Worm (Caenorhabditis elegans): ENCODE data around the gene R11G10.4.

R11G10.4 gene

ce11 chrV:13497322-13497847 lies 9.0 kb upstream of the R11G10.4 start, which contains the start of the genes eea-1 and gut-2 (continued):
- TF ChIP-seq pag-3 (tag; optimal IDR thresholded peaks at IDR 0.05; ENCODE audit: borderline replicate concordance, insufficient read depth), result peak; percentile 32
- peak; percentile 59 for TF ChIP-seq ama-1 (optimal IDR thresholded peaks at IDR 0.05)
- peak; percentile 72 for TF ChIP-seq swsn-7 (tag; optimal IDR thresholded peaks at IDR 0.05)
- TF ChIP-seq lin-15B (tag; optimal IDR thresholded peaks at IDR 0.05), result peak; percentile 9
- TF ChIP-seq unc-130 (tag; optimal IDR thresholded peaks at IDR 0.05), result peak; percentile 54
- peak in 3 of 6 experiments; percentile 6 to 78 (median 42) for TF ChIP-seq elt-3 (tag; optimal IDR thresholded peaks at IDR 0.05)
- TF ChIP-seq skn-1 (tag; optimal IDR thresholded peaks at IDR 0.05), result peak; percentile 51
- no peak for TF ChIP-seq zip-4 (GFP tag; optimal IDR thresholded peaks at IDR 0.05)
- TF ChIP-seq dsc-1 (tag; optimal IDR thresholded peaks at IDR 0.05), result peak; percentile 44
- TF ChIP-seq nhr-12 (tag; optimal IDR thresholded peaks at IDR 0.05), result no peak
- TF ChIP-seq isw-1 (GFP tag; IDR thresholded peaks at IDR 0.05), result peak; percentile 22; the same call in 1 of the 2 replicates
- TF ChIP-seq nhr-77 (tag; optimal IDR thresholded peaks at IDR 0.05), result peak; percentile 51
- TF ChIP-seq blmp-1 (tag; optimal IDR thresholded peaks at IDR 0.05), result peak; percentile 85
- no peak for TF ChIP-seq unc-86 (tag; optimal IDR thresholded peaks at IDR 0.05)
- TF ChIP-seq jun-1 (tag; optimal IDR thresholded peaks at IDR 0.05), result no peak
- TF ChIP-seq lsy-2 (tag; optimal IDR thresholded peaks at IDR 0.05), result peak; percentile 80 to 81
- TF ChIP-seq dpl-1 (GFP tag; optimal IDR thresholded peaks at IDR 0.05), result peak; percentile 56 to 80 (median 73)
- TF ChIP-seq xbp-1 (tag; optimal IDR thresholded peaks at IDR 0.05), result peak; percentile 55
- TF ChIP-seq nhr-47 (tag; optimal IDR thresholded peaks at IDR 0.05), result peak; percentile 69
- TF ChIP-seq F16B12.6 (tag; optimal IDR thresholded peaks at IDR 0.05), result peak; percentile 37
- no peak for TF ChIP-seq sox-4 (tag; optimal IDR thresholded peaks at IDR 0.05)
- TF ChIP-seq C16A3.4 (tag; optimal IDR thresholded peaks at IDR 0.05), result peak; percentile 77
- TF ChIP-seq efl-1 (optimal IDR thresholded peaks at IDR 0.05), result peak; percentile 67 to 76
- TF ChIP-seq efl-1 (GFP tag; optimal IDR thresholded peaks at IDR 0.05 in 1 of 2), result peak; percentile 71 to 91
- no peak for TF ChIP-seq egl-27 (tag; optimal IDR thresholded peaks at IDR 0.05)
- TF ChIP-seq nhr-19 (GFP tag; conservative IDR thresholded peaks at IDR 0.05), result peak; percentile 60
- peak; percentile 66 for TF ChIP-seq nhr-90 (tag; optimal IDR thresholded peaks at IDR 0.05; ENCODE audit: poor library complexity)
- peak; percentile 37 to 59 (median 37) for TF ChIP-seq ceh-82 (tag; optimal IDR thresholded peaks at IDR 0.05)
- peak; percentile 88 for TF ChIP-seq snu-23 (GFP tag; optimal IDR thresholded peaks at IDR 0.05)
- TF ChIP-seq tbx-2 (tag; optimal IDR thresholded peaks at IDR 0.05), result peak; percentile 65
- peak; percentile 68 for TF ChIP-seq mep-1 (tag; optimal IDR thresholded peaks at IDR 0.05)
- no peak for TF ChIP-seq tlp-1 (tag; optimal IDR thresholded peaks at IDR 0.05)
- TF ChIP-seq nhr-20 (tag; optimal IDR thresholded peaks at IDR 0.05), result peak; percentile 82
- TF ChIP-seq snpc-4 (tag; optimal IDR thresholded peaks at IDR 0.05), result peak; percentile 45
- TF ChIP-seq fkh-10 (GFP tag; optimal IDR thresholded peaks at IDR 0.05), result no peak
- peak; percentile 37 for TF ChIP-seq irx-1 (tag; optimal IDR thresholded peaks at IDR 0.05)
- peak; percentile 43 for TF ChIP-seq fos-1 (tag; optimal IDR thresholded peaks at IDR 0.05)
- TF ChIP-seq mef-2 (tag; optimal IDR thresholded peaks at IDR 0.05), result no peak

ce11 chrV:13499227-13499626 lies 7.2 kb upstream of the R11G10.4 start:
- no peak for TF ChIP-seq ama-1 (optimal IDR thresholded peaks at IDR 0.05)
- no peak for TF ChIP-seq mab-9 (GFP tag; IDR thresholded peaks at IDR 0.05)
- TF ChIP-seq ztf-11 (tag; optimal IDR thresholded peaks at IDR 0.05), result no peak
- no peak for TF ChIP-seq tlp-1 (tag; optimal IDR thresholded peaks at IDR 0.05)
- no peak for TF ChIP-seq ceh-90 (tag; optimal IDR thresholded peaks at IDR 0.05)
- TF ChIP-seq ceh-88 (GFP tag; IDR thresholded peaks at IDR 0.05), result no peak
- no peak for TF ChIP-seq fos-1 (tag; optimal IDR thresholded peaks at IDR 0.05)
- no peak for TF ChIP-seq nhr-237 (tag; optimal IDR thresholded peaks at IDR 0.05)
- no peak for TF ChIP-seq unc-98 (GFP tag; IDR thresholded peaks at IDR 0.05)
- no peak for TF ChIP-seq ztf-4 (tag; optimal IDR thresholded peaks at IDR 0.05)
- no peak for TF ChIP-seq isw-1 (GFP tag; IDR thresholded peaks at IDR 0.05)
- no peak for TF ChIP-seq unc-130 (tag; optimal IDR thresholded peaks at IDR 0.05)
